Worm (Caenorhabditis elegans) whole organism, late embryonic: ENCODE data around the gene C44C10.3.

Experiments used
- C08G9.2 ChIP-seq: sonication (generic microtip); optimal IDR thresholded peaks from 2 replicates; lab custom pipeline; 2016; ENCODE audit warnings: mild to moderate bottlenecking, missing genetic modification characterization, moderate library complexity, missing compliant biosample characterization
- C38D4.7 ChIP-seq: fragments of 200-800 bp; sonication (Bioruptor generic); optimal IDR thresholded peaks from 2 replicates; lab custom pipeline; 2018; ENCODE audit warnings: mild to moderate bottlenecking, missing genetic modification characterization, moderate library complexity, missing compliant biosample characterization
- F13H6.1 ChIP-seq: sonication (generic microtip); optimal IDR thresholded peaks from 2 replicates; lab custom pipeline; 2016; ENCODE audit warnings: missing genetic modification characterization, missing compliant biosample characterization
- K02D7.2 ChIP-seq: sonication (generic microtip); optimal IDR thresholded peaks from 2 replicates; lab custom pipeline; 2017; ENCODE audit warnings: mild to moderate bottlenecking, missing genetic modification characterization, missing compliant biosample characterization
- K09A11.1 ChIP-seq: sonication (generic microtip); optimal IDR thresholded peaks from 2 replicates; lab custom pipeline; 2017; ENCODE audit warnings: antibody characterized with exemption, mild to moderate bottlenecking, missing genetic modification characterization, missing compliant biosample characterization; ENCODE audit not compliant: insufficient read depth
- T23F11.4 ChIP-seq: fragments of 200-800 bp; sonication (Bioruptor generic); optimal IDR thresholded peaks from 2 replicates; lab custom pipeline; 2018; ENCODE audit warnings: mild to moderate bottlenecking, missing genetic modification characterization, missing compliant biosample characterization
- Y22D7AL.16 ChIP-seq: sonication (generic microtip); optimal IDR thresholded peaks from 2 replicates; lab custom pipeline; 2016; ENCODE audit warnings: missing genetic modification characterization, missing compliant biosample characterization
- ahr-1 ChIP-seq: sonication (generic microtip); optimal IDR thresholded peaks from 2 replicates; lab custom pipeline; 2016; ENCODE audit warnings: missing genetic modification characterization, missing compliant biosample characterization
- ama-1 ChIP-seq: fragments of 150-350 bp; optimal IDR thresholded peaks from 2 replicates; lab custom pipeline; 2014
- ceh-14 ChIP-seq: sonication (generic microtip); optimal IDR thresholded peaks from 2 replicates; lab custom pipeline; 2016; ENCODE audit warnings: missing genotype, missing genetic modification characterization, missing compliant biosample characterization
- ceh-19 ChIP-seq: fragments of 200-800 bp; sonication (Bioruptor generic); optimal IDR thresholded peaks from 2 replicates; lab custom pipeline; 2018; ENCODE audit warnings: mild to moderate bottlenecking, missing genetic modification characterization, missing compliant biosample characterization
- ceh-22 ChIP-seq: sonication (generic microtip); optimal IDR thresholded peaks from 2 replicates; lab custom pipeline; 2017; ENCODE audit warnings: missing biosample characterization, missing genetic modification characterization
- ceh-24 ChIP-seq: sonication (generic microtip); optimal IDR thresholded peaks from 2 replicates; lab custom pipeline; 2016; ENCODE audit warnings: mild to moderate bottlenecking, missing genetic modification characterization, missing compliant biosample characterization
- ceh-30 ChIP-seq: fragments of 150-350 bp; optimal IDR thresholded peaks from 2 replicates; lab custom pipeline; 2014; ENCODE audit warnings: missing biosample characterization, missing genetic modification characterization
- ceh-31 ChIP-seq: sonication (generic microtip); optimal IDR thresholded peaks from 2 replicates; lab custom pipeline; 2016; ENCODE audit warnings: missing genetic modification characterization, missing compliant biosample characterization
- ceh-34 ChIP-seq: sonication (generic microtip); optimal IDR thresholded peaks from 2 replicates; lab custom pipeline; 2016; ENCODE audit warnings: mild to moderate bottlenecking, missing genetic modification characterization, missing compliant biosample characterization
- ceh-48 ChIP-seq: sonication (generic microtip); optimal IDR thresholded peaks from 2 replicates; lab custom pipeline; 2016; ENCODE audit warnings: missing genetic modification characterization, inconsistent platforms, missing compliant biosample characterization
- ceh-9 ChIP-seq: sonication (generic microtip); optimal IDR thresholded peaks from 2 replicates; lab custom pipeline; 2016; ENCODE audit warnings: mild to moderate bottlenecking, missing genetic modification characterization, inconsistent platforms, missing compliant biosample characterization
- che-1 ChIP-seq: sonication (generic microtip); optimal IDR thresholded peaks from 2 replicates; lab custom pipeline; 2016; ENCODE audit warnings: mild to moderate bottlenecking, missing genetic modification characterization, missing compliant biosample characterization
- dve-1 ChIP-seq: sonication (generic microtip); optimal IDR thresholded peaks from 2 replicates; lab custom pipeline; 2017; ENCODE audit warnings: antibody characterized with exemption, mild to moderate bottlenecking, missing genetic modification characterization, missing compliant biosample characterization
- elt-2 ChIP-seq: sonication (generic microtip); optimal IDR thresholded peaks from 2 replicates; lab custom pipeline; 2016; ENCODE audit warnings: missing genetic modification reagents, missing genetic modification characterization, missing compliant biosample characterization
- elt-4 ChIP-seq: sonication (generic microtip); optimal IDR thresholded peaks from 2 replicates; lab custom pipeline; 2016; ENCODE audit warnings: missing genetic modification characterization, missing compliant biosample characterization
- eyg-1 ChIP-seq: sonication (generic microtip); optimal IDR thresholded peaks from 2 replicates; lab custom pipeline; 2016; ENCODE audit warnings: missing genotype, missing genetic modification characterization, missing compliant biosample characterization
- fax-1 ChIP-seq: sonication (generic microtip); optimal IDR thresholded peaks from 2 replicates; lab custom pipeline; 2016; ENCODE audit warnings: missing genotype, missing genetic modification characterization, missing compliant biosample characterization
- fkh-6 ChIP-seq: sonication (generic microtip); optimal IDR thresholded peaks from 2 replicates; lab custom pipeline; 2016; ENCODE audit warnings: missing genetic modification characterization, missing compliant biosample characterization
- gmeb-2 ChIP-seq: sonication (generic microtip); optimal IDR thresholded peaks from 2 replicates; lab custom pipeline; 2016; ENCODE audit warnings: missing genetic modification characterization, inconsistent platforms, missing compliant biosample characterization
- hlh-13 ChIP-seq: fragments of 200-800 bp; sonication (Bioruptor generic); optimal IDR thresholded peaks from 2 replicates; lab custom pipeline; 2018; ENCODE audit warnings: mild to moderate bottlenecking, missing genetic modification characterization, missing compliant biosample characterization
- hlh-15 ChIP-seq: sonication (generic microtip); optimal IDR thresholded peaks from 2 replicates; lab custom pipeline; 2016; ENCODE audit warnings: missing genetic modification characterization, missing compliant biosample characterization
- hlh-30 ChIP-seq: sonication (generic microtip); optimal IDR thresholded peaks from 2 replicates; lab custom pipeline; 2017; ENCODE audit warnings: antibody characterized with exemption, missing genetic modification characterization, missing compliant biosample characterization; ENCODE audit not compliant: insufficient read depth
- hlh-6 ChIP-seq: sonication (generic microtip); optimal IDR thresholded peaks from 2 replicates; lab custom pipeline; 2016; ENCODE audit warnings: missing genotype, missing genetic modification characterization, missing compliant biosample characterization
- hlh-8 ChIP-seq: sonication (generic microtip); optimal IDR thresholded peaks from 2 replicates; lab custom pipeline; 2016; ENCODE audit warnings: missing genotype, missing genetic modification characterization, missing compliant biosample characterization
- lin-11 ChIP-seq: fragments of 200-800 bp; sonication (Bioruptor generic); optimal IDR thresholded peaks from 2 replicates; lab custom pipeline; 2018; ENCODE audit warnings: mild to moderate bottlenecking, missing genetic modification characterization, missing compliant biosample characterization
- madf-2 ChIP-seq: sonication (generic microtip); optimal IDR thresholded peaks from 2 replicates; lab custom pipeline; 2017; ENCODE audit warnings: missing genetic modification characterization, missing compliant biosample characterization
- mec-3 ChIP-seq: sonication (generic microtip); optimal IDR thresholded peaks from 2 replicates; lab custom pipeline; 2016; ENCODE audit warnings: borderline replicate concordance, missing genetic modification characterization, missing compliant biosample characterization
- nfya-1 ChIP-seq: sonication (generic microtip); optimal IDR thresholded peaks from 2 replicates; lab custom pipeline; 2017; ENCODE audit warnings: missing genetic modification characterization, mild to moderate bottlenecking, missing compliant biosample characterization, antibody characterized with exemption, moderate library complexity
- nhr-11 ChIP-seq: fragments of 150-350 bp; optimal IDR thresholded peaks from 2 replicates; lab custom pipeline; 2014; ENCODE audit warnings: missing biosample characterization, missing genetic modification characterization
- nhr-232 ChIP-seq: sonication (generic microtip); optimal IDR thresholded peaks from 2 replicates; lab custom pipeline; 2016; ENCODE audit warnings: missing genetic modification characterization, missing compliant biosample characterization
- npax-4 ChIP-seq: sonication (generic microtip); optimal IDR thresholded peaks from 2 replicates; lab custom pipeline; 2016; ENCODE audit warnings: missing genetic modification characterization, missing compliant biosample characterization
- odd-2 ChIP-seq: sonication (generic microtip); optimal IDR thresholded peaks from 2 replicates; lab custom pipeline; 2017; ENCODE audit warnings: antibody characterized with exemption, mild to moderate bottlenecking, missing genetic modification characterization, missing compliant biosample characterization
- pha-2 ChIP-seq: sonication (generic microtip); optimal IDR thresholded peaks from 2 replicates; lab custom pipeline; 2017; ENCODE audit warnings: mild to moderate bottlenecking, missing genetic modification characterization, missing compliant biosample characterization
- pha-4 ChIP-seq: fragments of 150-350 bp; optimal IDR thresholded peaks from 2 replicates; lab custom pipeline; 2018; ENCODE audit warnings: missing biosample characterization, missing genetic modification reagents, missing genetic modification characterization
- pqm-1 ChIP-seq: sonication (generic microtip); optimal IDR thresholded peaks from 2 replicates; lab custom pipeline; 2016; ENCODE audit warnings: missing genetic modification characterization, missing compliant biosample characterization
- pros-1 ChIP-seq: fragments of 150-350 bp; optimal IDR thresholded peaks from 2 replicates; lab custom pipeline; 2014; ENCODE audit warnings: missing biosample characterization, missing genetic modification reagents, missing genetic modification characterization
- rnt-1 ChIP-seq: sonication (generic microtip); optimal IDR thresholded peaks from 2 replicates; lab custom pipeline; 2016; ENCODE audit warnings: missing genetic modification characterization, missing compliant biosample characterization
- syd-9 ChIP-seq: sonication (generic microtip); optimal IDR thresholded peaks from 2 replicates; lab custom pipeline; 2016; ENCODE audit warnings: mild to moderate bottlenecking, missing genetic modification characterization, moderate library complexity, missing compliant biosample characterization
- ttx-3 ChIP-seq: sonication (generic microtip); optimal IDR thresholded peaks from 2 replicates; lab custom pipeline; 2016; ENCODE audit warnings: missing genetic modification reagents, missing genetic modification characterization, missing compliant biosample characterization
- unc-3 ChIP-seq, 2 experiments: fragments of 200-800 bp in 1 of 2; sonication (Bioruptor generic) in 1 of 2; sonication (generic microtip) in 1 of 2; conservative IDR thresholded peaks in 1 of 2; optimal IDR thresholded peaks in 1 of 2; 2 replicates each; pipeline versions ENCODE4 v1.3.6 to Lab custom; 2016 to 2022; ENCODE audit warnings: missing compliant biosample characterization in 2 of 2, missing genetic modification characterization in 2 of 2, missing genetic modification reagents in 1 of 2
- unc-42 ChIP-seq: sonication (generic microtip); optimal IDR thresholded peaks from 2 replicates; lab custom pipeline; 2016; ENCODE audit warnings: missing genotype, missing genetic modification characterization, missing compliant biosample characterization
- zip-5 ChIP-seq: sonication (generic microtip); optimal IDR thresholded peaks from 2 replicates; lab custom pipeline; 2016; ENCODE audit warnings: missing genetic modification characterization, missing compliant biosample characterization

Gene C44C10.3

ce11 chrX:11702236-11702635 is at the start of gene C44C10.3:
C44C10.3 (plus strand) TSS chrX:11702536.
- TF ChIP-seq nfya-1 (tag; lab: Kevin White, UChicago) (no peak), ceh-31 (tag; lab: Kevin White, UChicago) (no peak), ceh-24 (tag; lab: Kevin White, UChicago) (no peak), pha-4 (tag; lab: Kevin White, UChicago) (no peak), ahr-1 (no peak), pha-2 (tag; lab: Kevin White, UChicago) (no peak), dve-1 (tag; lab: Kevin White, UChicago) (no peak), hlh-13 (GFP tag; lab: Kevin White, UChicago) (no peak), che-1 (tag; lab: Kevin White, UChicago) (no peak), ceh-14 (tag; lab: Kevin White, UChicago) (no peak), hlh-8 (no peak), syd-9 (tag; lab: Kevin White, UChicago) (no peak), ceh-22 (tag; lab: Kevin White, UChicago) (no peak)

- TF ChIP-seq syd-9 (tag; lab: Kevin White, UChicago) (no peak), zip-5 (tag; lab: Kevin White, UChicago) (no peak), hlh-15 (no peak), K02D7.2 (no peak), ahr-1 (no peak), ceh-30 (tag; lab: Kevin White, UChicago) (no peak), F13H6.1 (no peak), pha-2 (tag; lab: Kevin White, UChicago) (no peak), fkh-6 (tag; lab: Kevin White, UChicago) (no peak), pha-4 (tag; lab: Kevin White, UChicago) (no peak), hlh-6 (tag; lab: Kevin White, UChicago) (no peak), npax-4 (no peak), nhr-232 (no peak), K09A11.1 (no peak), gmeb-2 (tag; lab: Kevin White, UChicago) (no peak), hlh-13 (GFP tag; lab: Kevin White, UChicago) (no peak), rnt-1 (tag; lab: Kevin White, UChicago) (no peak), ceh-19 (GFP tag; lab: Kevin White, UChicago) (no peak), odd-2 (no peak), ceh-22 (tag; lab: Kevin White, UChicago) (no peak), C08G9.2 (no peak), ceh-24 (tag; lab: Kevin White, UChicago) (no peak), elt-4 (tag; lab: Kevin White, UChicago) (no peak), C38D4.7 (GFP tag; lab: Kevin White, UChicago) (no peak), Y22D7AL.16 (no peak), ceh-34 (tag; lab: Kevin White, UChicago) (no peak), pqm-1 (tag; lab: Kevin White, UChicago) (no peak), ceh-14 (tag; lab: Kevin White, UChicago) (no peak), hlh-30 (tag; lab: Kevin White, UChicago) (peak; percentile 14), mec-3 (no peak), madf-2 (no peak), pros-1 (no peak), unc-42 (peak; percentile 17), ceh-9 (no peak), lin-11 (tag; lab: Kevin White, UChicago) (no peak), ama-1 (lab: Kevin White, UChicago) (no peak), T23F11.4 (no peak), unc-3 (GFP tag; conservative IDR thresholded peaks at IDR 0.05; lab: Robert Waterston, UW) (no peak), unc-3 (tag; optimal IDR thresholded peaks at IDR 0.05; lab: Kevin White, UChicago) (no peak), ttx-3 (tag; lab: Kevin White, UChicago) (no peak), fax-1 (tag; lab: Kevin White, UChicago) (no peak), ceh-48 (peak; percentile 32), hlh-8 (no peak), nhr-11 (tag; lab: Kevin White, UChicago) (no peak), ceh-31 (tag; lab: Kevin White, UChicago) (peak; percentile 57), eyg-1 (tag; lab: Kevin White, UChicago) (no peak), elt-2 (no peak)
Measured at ce11 chrX:11656519-11657006, 45.8 kb upstream of the C44C10.3 start, which contains the start of gene T04F8.2. T04F8.2 (minus strand) TSS chrX:11656569.
